Worm (Caenorhabditis elegans): ENCODE results near the gene gst-14.

ce11 chrII:13596505-13596977 lies 19.4 kb downstream of the gst-14 start, which contains the start of the genes fbxc-23 and csc-1:
- TF ChIP-seq ceh-24 (tag; optimal IDR thresholded peaks at IDR 0.05) = no peak
- TF ChIP-seq zip-5 (tag; optimal IDR thresholded peaks at IDR 0.05) = no peak
- no peak for TF ChIP-seq hlh-6 (tag; optimal IDR thresholded peaks at IDR 0.05)
- TF ChIP-seq unc-55 (GFP tag; optimal IDR thresholded peaks at IDR 0.05) = no peak
- no peak for TF ChIP-seq pha-4 (tag; optimal IDR thresholded peaks at IDR 0.05)
- TF ChIP-seq hlh-13 (GFP tag; optimal IDR thresholded peaks at IDR 0.05) = no peak
- no peak for TF ChIP-seq ceh-45 (GFP tag; IDR thresholded peaks at IDR 0.05)
- no peak for TF ChIP-seq dmd-4 (tag; optimal IDR thresholded peaks at IDR 0.05; ENCODE audit: borderline replicate concordance)
- TF ChIP-seq lim-6 (tag; optimal IDR thresholded peaks at IDR 0.05) = no peak
- no peak for TF ChIP-seq ztf-16 (tag; optimal IDR thresholded peaks at IDR 0.05)
- no peak for TF ChIP-seq pqm-1 (tag; optimal IDR thresholded peaks at IDR 0.05)
- TF ChIP-seq sdc-2 (tag; optimal IDR thresholded peaks at IDR 0.05) = no peak
- no peak for TF ChIP-seq ceh-34 (tag; optimal IDR thresholded peaks at IDR 0.05)
- TF ChIP-seq hlh-30 (tag; optimal IDR thresholded peaks at IDR 0.05; ENCODE audit: insufficient read depth) = no peak
